Worm (Caenorhabditis elegans) whole organism, mixed stage, embryonic: Measurements from ENCODE around the gene ZC53.2.

ENCODE experiments used
- M03D4.4 ChIP-seq: sonication (generic microtip); optimal IDR thresholded peaks from 2 replicates; lab custom pipeline; 2017; ENCODE audit warnings: mild to moderate bottlenecking, missing genetic modification characterization, missing compliant biosample characterization
- lin-13 ChIP-seq: fragments of 150-350 bp; optimal IDR thresholded peaks from 2 replicates; lab custom pipeline; 2014; ENCODE audit warnings: missing biosample characterization, missing genetic modification characterization

DNA sequence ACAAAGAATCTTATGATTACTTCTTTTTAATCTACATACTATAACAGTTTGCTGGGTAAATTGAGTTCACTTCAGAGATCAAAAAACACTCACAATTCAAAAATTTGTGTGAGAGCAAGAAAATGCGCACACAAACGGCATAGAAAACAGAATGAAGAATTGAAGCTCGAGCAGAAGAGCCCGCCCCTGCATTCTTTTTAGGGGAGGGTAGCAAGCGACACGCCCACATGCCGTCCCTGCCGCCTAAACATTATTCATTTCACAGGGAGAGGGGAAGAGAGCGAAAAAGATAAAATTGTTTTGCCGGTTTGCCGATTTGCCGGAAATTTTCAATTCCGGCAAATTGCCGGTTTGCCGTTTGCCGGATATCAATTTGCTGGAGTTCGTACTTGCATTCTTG is 14.7 kb downstream of the ZC53.2 start:
- no peak for TF ChIP-seq M03D4.4 (tag; lab: Kevin White, UChicago)
- no peak for TF ChIP-seq lin-13 (tag; lab: Kevin White, UChicago)
